Fruit fly (Drosophila melanogaster) whole organism, embryonic: ENCODE results near the gene TTLL4A.

Source experiments
- Atf3 ChIP-seq: fragments of 200-800 bp; sonication (Bioruptor generic); optimal IDR thresholded peaks from 3 replicates; lab custom pipeline; 2016; ENCODE audit warnings: missing biosample characterization, missing genetic modification characterization
- CG10979 ChIP-seq: fragments of 200-800 bp; sonication (Bioruptor generic); optimal IDR thresholded peaks from 2 replicates; lab custom pipeline; 2018; ENCODE audit warnings: missing biosample characterization, mild to moderate bottlenecking, missing genetic modification characterization, moderate library complexity
- CG11456 ChIP-seq: fragments of 200-800 bp; sonication (Bioruptor generic); IDR thresholded peaks from 3 replicates; pipeline ENCODE4 v1.3.6; 2022; ENCODE audit warnings: missing biosample characterization, missing genetic modification characterization
- CG12071 ChIP-seq: fragments of 200-800 bp; sonication (Bioruptor generic); optimal IDR thresholded peaks from 3 replicates; lab custom pipeline; 2018; ENCODE audit warnings: missing biosample characterization, mild to moderate bottlenecking, missing genetic modification characterization
- CG12219 ChIP-seq: fragments of 200-800 bp; sonication (Bioruptor generic); optimal IDR thresholded peaks from 3 replicates; lab custom pipeline; 2018; ENCODE audit warnings: missing biosample characterization, mild to moderate bottlenecking, missing genetic modification characterization
- CG12769 ChIP-seq: fragments of 200-800 bp; sonication (Bioruptor generic); optimal IDR thresholded peaks from 2 replicates; lab custom pipeline; 2019; ENCODE audit warnings: missing biosample characterization, mild to moderate bottlenecking, missing genetic modification characterization, moderate library complexity
- CG13287 ChIP-seq: fragments of 200-800 bp; sonication (Bioruptor generic); IDR thresholded peaks from 2 replicates; pipeline ENCODE4 v1.3.6; 2022; ENCODE audit warnings: missing biosample characterization, missing genetic modification characterization; ENCODE audit not compliant: partially characterized antibody
- CG13894 ChIP-seq: fragments of 200-800 bp; sonication (Bioruptor generic); optimal IDR thresholded peaks from 3 replicates; lab custom pipeline; 2018; ENCODE audit warnings: missing biosample characterization, mild to moderate bottlenecking, missing genetic modification characterization, moderate library complexity
- CG14014 ChIP-seq: fragments of 200-800 bp; sonication (Bioruptor generic); IDR thresholded peaks from 2 replicates; pipeline ENCODE4 v1.3.6; 2022; ENCODE audit warnings: missing biosample characterization, missing genetic modification characterization
- CG14710 ChIP-seq: fragments of 200-800 bp; sonication (Bioruptor generic); optimal IDR thresholded peaks from 3 replicates; lab custom pipeline; 2019; ENCODE audit warnings: missing biosample characterization, mild to moderate bottlenecking, missing genetic modification characterization, moderate library complexity
- CG16815 ChIP-seq: fragments of 200-800 bp; sonication (Bioruptor generic); optimal IDR thresholded peaks from 3 replicates; lab custom pipeline; 2017; ENCODE audit warnings: missing biosample characterization, mild to moderate bottlenecking, missing genetic modification characterization
- CG17186 ChIP-seq: fragments of 200-800 bp; sonication (Bioruptor generic); optimal IDR thresholded peaks from 3 replicates; lab custom pipeline; 2017; ENCODE audit warnings: missing biosample characterization, missing genetic modification reagents, missing genetic modification characterization
- CG17612 ChIP-seq: fragments of 200-800 bp; sonication (Bioruptor generic); IDR thresholded peaks from 2 replicates; pipeline ENCODE4 v1.3.6; 2022; ENCODE audit warnings: missing biosample characterization, missing genetic modification characterization
- CG18476 ChIP-seq: fragments of 200-800 bp; sonication (Bioruptor generic); optimal IDR thresholded peaks from 2 replicates; lab custom pipeline; 2016; ENCODE audit warnings: missing biosample characterization, mild to moderate bottlenecking, missing genetic modification characterization
- CG3065 ChIP-seq: fragments of 200-800 bp; sonication (Bioruptor generic); optimal IDR thresholded peaks from 2 replicates; lab custom pipeline; 2016; ENCODE audit warnings: missing biosample characterization, missing genetic modification characterization
- CG31388 ChIP-seq: fragments of 200-800 bp; sonication (Bioruptor generic); optimal IDR thresholded peaks from 2 replicates; lab custom pipeline; 2016; ENCODE audit warnings: missing biosample characterization, missing genetic modification characterization
- CG32767 ChIP-seq: fragments of 200-800 bp; sonication (Bioruptor generic); IDR thresholded peaks from 2 replicates; pipeline ENCODE4 v1.3.6; 2022; ENCODE audit warnings: missing biosample characterization, missing genetic modification characterization
- CG3995 ChIP-seq: fragments of 200-800 bp; sonication (Bioruptor generic); optimal IDR thresholded peaks from 3 replicates; lab custom pipeline; 2016; ENCODE audit warnings: missing biosample characterization, missing genetic modification characterization
- CG5245 ChIP-seq: fragments of 200-800 bp; sonication (Bioruptor generic); optimal IDR thresholded peaks from 3 replicates; lab custom pipeline; 2016; ENCODE audit warnings: missing biosample characterization, missing genetic modification characterization
- CoRest ChIP-seq: fragments of 200-800 bp; sonication (Bioruptor generic); optimal IDR thresholded peaks from 3 replicates; lab custom pipeline; 2018; ENCODE audit warnings: missing biosample characterization, mild to moderate bottlenecking, missing genetic modification characterization, moderate library complexity
- D19B ChIP-seq: fragments of 200-800 bp; sonication (Bioruptor generic); optimal IDR thresholded peaks from 2 replicates; lab custom pipeline; 2017; ENCODE audit warnings: missing biosample characterization, mild to moderate bottlenecking, missing genetic modification characterization
- Ets97D ChIP-seq: fragments of 200-800 bp; sonication (Bioruptor generic); optimal IDR thresholded peaks from 3 replicates; lab custom pipeline; 2016; ENCODE audit warnings: missing biosample characterization, missing genetic modification characterization
- Meics ChIP-seq: fragments of 200-800 bp; sonication (Bioruptor generic); optimal IDR thresholded peaks from 2 replicates; lab custom pipeline; 2017; ENCODE audit warnings: missing biosample characterization, mild to moderate bottlenecking, missing genetic modification characterization
- Myb ChIP-seq: fragments of 200-800 bp; sonication (Bioruptor generic); optimal IDR thresholded peaks from 2 replicates; lab custom pipeline; 2016; ENCODE audit warnings: missing biosample characterization, missing genetic modification characterization
- NC2α ChIP-seq: fragments of 200-800 bp; sonication (Bioruptor generic); optimal IDR thresholded peaks from 2 replicates; lab custom pipeline; 2016; ENCODE audit warnings: missing biosample characterization, missing genetic modification characterization
- NK7.1 ChIP-seq: fragments of 200-800 bp; sonication (Bioruptor generic); optimal IDR thresholded peaks from 3 replicates; lab custom pipeline; 2016; ENCODE audit warnings: missing biosample characterization, missing genetic modification characterization
- Nf-YC ChIP-seq: fragments of 200-800 bp; optimal IDR thresholded peaks from 3 replicates; lab custom pipeline; 2019; ENCODE audit warnings: missing biosample characterization, mild to moderate bottlenecking, missing genetic modification characterization, moderate library complexity
- NfI ChIP-seq: fragments of 200-800 bp; sonication (Bioruptor generic); optimal IDR thresholded peaks from 3 replicates; lab custom pipeline; 2018; ENCODE audit warnings: missing biosample characterization, mild to moderate bottlenecking, missing genetic modification characterization, moderate library complexity
- Rx ChIP-seq: fragments of 200-800 bp; sonication (Bioruptor generic); IDR thresholded peaks from 2 replicates; pipeline ENCODE4 v1.3.6; 2022; ENCODE audit warnings: missing biosample characterization, missing genetic modification characterization
- ab ChIP-seq: fragments of 200-800 bp; sonication (Bioruptor generic); optimal IDR thresholded peaks from 2 replicates; lab custom pipeline; 2016; ENCODE audit warnings: missing biosample characterization, missing genetic modification characterization
- al ChIP-seq: fragments of 200-800 bp; sonication (Bioruptor generic); IDR thresholded peaks from 2 replicates; pipeline ENCODE4 v1.3.6; 2022; ENCODE audit warnings: missing biosample characterization, missing genetic modification characterization
- ap ChIP-seq: fragments of 200-800 bp; sonication (Bioruptor generic); IDR thresholded peaks from 2 replicates; pipeline ENCODE4 v1.3.6; 2022; ENCODE audit warnings: missing biosample characterization, missing genetic modification characterization
- da ChIP-seq: fragments of 200-800 bp; sonication (Bioruptor generic); optimal IDR thresholded peaks from 2 replicates; lab custom pipeline; 2016; ENCODE audit warnings: missing biosample characterization, missing genetic modification characterization
- emc ChIP-seq: fragments of 200-800 bp; sonication (Bioruptor generic); optimal IDR thresholded peaks from 2 replicates; lab custom pipeline; 2016; ENCODE audit warnings: missing biosample characterization, missing genetic modification characterization
- fu2 ChIP-seq: fragments of 200-800 bp; sonication (Bioruptor generic); optimal IDR thresholded peaks from 2 replicates; lab custom pipeline; 2016; ENCODE audit warnings: missing biosample characterization, missing genetic modification characterization
- grau ChIP-seq: fragments of 200-800 bp; optimal IDR thresholded peaks from 3 replicates; lab custom pipeline; 2019; ENCODE audit warnings: missing biosample characterization, mild to moderate bottlenecking, missing genetic modification characterization, moderate library complexity
- ham ChIP-seq: fragments of 200-800 bp; sonication (Bioruptor generic); IDR thresholded peaks from 2 replicates; pipeline ENCODE4 v1.3.6; 2022; ENCODE audit warnings: missing biosample characterization, missing genetic modification characterization
- jumu ChIP-seq: fragments of 200-800 bp; sonication (Bioruptor generic); optimal IDR thresholded peaks from 3 replicates; lab custom pipeline; 2016; ENCODE audit warnings: missing biosample characterization, missing genetic modification characterization
- ken ChIP-seq: fragments of 200-800 bp; sonication (Bioruptor generic); IDR thresholded peaks from 3 replicates; pipeline ENCODE4 v1.3.6; 2022; ENCODE audit warnings: missing biosample characterization, missing genetic modification characterization
- kni ChIP-seq: fragments of 200-800 bp; sonication (Bioruptor generic); optimal IDR thresholded peaks from 3 replicates; lab custom pipeline; 2017; ENCODE audit warnings: mild to moderate bottlenecking, missing biosample characterization, missing genetic modification reagents, missing genetic modification characterization
- nmo ChIP-seq: fragments of 200-800 bp; sonication (Bioruptor generic); optimal IDR thresholded peaks from 2 replicates; lab custom pipeline; 2018; ENCODE audit warnings: missing biosample characterization, mild to moderate bottlenecking, missing genetic modification characterization, moderate library complexity
- pb ChIP-seq: fragments of 200-800 bp; sonication (Bioruptor generic); optimal IDR thresholded peaks from 3 replicates; lab custom pipeline; 2016; ENCODE audit warnings: missing biosample characterization, missing genetic modification characterization
- pfk ChIP-seq: fragments of 200-800 bp; sonication (Bioruptor generic); optimal IDR thresholded peaks from 2 replicates; lab custom pipeline; 2018; ENCODE audit warnings: missing biosample characterization, mild to moderate bottlenecking, missing genetic modification characterization, moderate library complexity
- run ChIP-seq: fragments of 200-800 bp; sonication (Bioruptor generic); optimal IDR thresholded peaks from 3 replicates; lab custom pipeline; 2018; ENCODE audit warnings: missing biosample characterization, mild to moderate bottlenecking, missing genetic modification characterization
- sim ChIP-seq: fragments of 200-800 bp; sonication (Bioruptor generic); IDR thresholded peaks from 2 replicates; pipeline ENCODE4 v1.3.6; 2022; ENCODE audit warnings: missing biosample characterization, missing genetic modification characterization
- sob ChIP-seq: fragments of 200-800 bp; sonication (Bioruptor generic); IDR thresholded peaks from 2 replicates; pipeline ENCODE4 v1.3.6; 2022; ENCODE audit warnings: missing biosample characterization, missing genetic modification characterization
- sqz ChIP-seq: fragments of 200-800 bp; sonication (Bioruptor generic); optimal IDR thresholded peaks from 3 replicates; lab custom pipeline; 2018; ENCODE audit warnings: missing biosample characterization, mild to moderate bottlenecking, missing genetic modification characterization
- tll ChIP-seq, 2 experiments: fragments of 200-800 bp in 1 of 2; fragments of >200 bp in 1 of 2; sonication (Bioruptor generic) in 1 of 2; optimal IDR thresholded peaks; 2 replicates each; lab custom pipeline; 2017 to 2019; ENCODE audit warnings: missing biosample characterization in 2 of 2, missing genetic modification characterization in 2 of 2, mild to moderate bottlenecking in 1 of 2, moderate library complexity in 1 of 2
- wdn ChIP-seq: fragments of 200-800 bp; sonication (Bioruptor generic); IDR thresholded peaks from 2 replicates; pipeline ENCODE4 v1.3.6; 2022; ENCODE audit warnings: missing biosample characterization, missing genetic modification characterization
- yki ChIP-seq: fragments of >200 bp; optimal IDR thresholded peaks from 3 replicates; lab custom pipeline; 2018

TTLL4A gene

DNA sequence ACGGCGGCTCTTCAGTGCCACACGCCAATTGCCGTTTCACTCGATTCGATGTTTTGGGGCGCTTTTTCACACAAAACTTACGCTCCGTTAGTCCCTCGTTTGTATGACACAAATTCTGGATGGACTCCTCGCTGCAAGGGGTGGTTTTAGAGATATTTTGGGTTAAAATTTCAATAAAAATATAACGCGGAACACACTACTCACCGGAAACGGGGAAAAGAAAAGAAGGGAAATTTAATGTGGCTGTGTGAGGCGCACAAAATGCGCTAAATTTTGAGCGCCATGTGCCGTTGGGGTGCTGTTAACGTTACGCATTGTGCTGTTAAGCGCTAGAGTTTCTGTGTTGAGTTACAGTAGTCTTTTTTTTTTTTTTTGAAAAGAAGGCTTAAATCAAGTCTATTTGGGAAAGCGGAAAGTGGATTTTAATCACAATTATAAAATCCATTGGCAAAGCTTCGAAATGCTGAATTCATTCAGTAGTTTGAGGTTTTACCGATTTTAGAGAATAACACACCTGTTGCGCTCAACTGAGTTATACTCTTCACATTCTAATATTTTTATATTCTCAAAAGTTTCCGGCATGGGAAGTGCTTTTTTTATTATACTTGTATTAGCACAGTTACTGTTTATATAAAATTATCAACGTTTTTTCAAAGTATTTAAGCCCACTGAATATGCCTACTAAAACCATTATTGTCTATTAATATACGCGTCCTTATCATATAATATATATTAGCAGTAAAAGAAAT, 14.9 kb downstream of the TTLL4A start, which contains the start of gene RpL9 (continued):
- peak; percentile 42 for TF ChIP-seq D19B (GFP tag; lab: Kevin White, UChicago)
- no peak for TF ChIP-seq nmo
- TF ChIP-seq CG3995 (GFP tag; lab: Kevin White, UChicago), result peak; percentile 45
- TF ChIP-seq tll (GFP tag; optimal IDR thresholded peaks at IDR 0.05; lab: Kevin White, UChicago), result no peak
- TF ChIP-seq sim (GFP tag; lab: Robert Waterston, UW), result peak; percentile 69; the same call in 1 of the 2 replicates
- no peak for TF ChIP-seq CG18476
- peak; percentile 30 for TF ChIP-seq da (GFP tag; lab: Kevin White, UChicago)
- peak; percentile 63 for TF ChIP-seq CG12769 (tag; lab: Kevin White, UChicago)
- no peak for TF ChIP-seq ham (GFP tag; lab: Robert Waterston, UW)
- TF ChIP-seq Atf3 (GFP tag; lab: Kevin White, UChicago), result peak; percentile 15
- TF ChIP-seq CG31388, result no peak
- no peak for TF ChIP-seq fu2 (GFP tag; lab: Kevin White, UChicago)
- no peak; the same call in 1 of the 2 replicates for TF ChIP-seq sob (GFP tag; lab: Robert Waterston, UW)
- peak; percentile 76; the same call in 1 of the 3 replicates for TF ChIP-seq ken (GFP tag; lab: Robert Waterston, UW)
- no peak for TF ChIP-seq CG3065 (GFP tag; lab: Kevin White, UChicago)
- peak; percentile 36 for TF ChIP-seq emc
- TF ChIP-seq CG32767 (GFP tag; lab: Robert Waterston, UW), result no peak
- no peak for TF ChIP-seq CoRest (tag; lab: Kevin White, UChicago)
- TF ChIP-seq sqz (GFP tag; lab: Kevin White, UChicago), result no peak
- peak; percentile 76 for TF ChIP-seq NK7.1
- no peak for TF ChIP-seq CG12071
- peak; percentile 84 for TF ChIP-seq CG12219 (GFP tag; lab: Kevin White, UChicago)
- TF ChIP-seq al, result no peak; the same call in 1 of the 2 replicates
- TF ChIP-seq grau (tag; lab: Kevin White, UChicago), result no peak
- peak; percentile 98 for TF ChIP-seq Ets97D (GFP tag; lab: Kevin White, UChicago)
- TF ChIP-seq CG11456 (GFP tag; lab: Robert Waterston, UW), result no peak
- no peak for TF ChIP-seq jumu (GFP tag; lab: Kevin White, UChicago)
- peak; percentile 74 for TF ChIP-seq pfk (GFP tag; lab: Kevin White, UChicago)
- TF ChIP-seq kni, result no peak
- TF ChIP-seq CG14710 (tag; lab: Kevin White, UChicago), result peak; percentile 56
- TF ChIP-seq Meics (GFP tag; lab: Kevin White, UChicago), result peak; percentile 86
- no peak; the same call in 1 of the 2 replicates for TF ChIP-seq wdn
- peak; percentile 72; the same call in 1 of the 2 replicates for TF ChIP-seq CG14014 (GFP tag; lab: Robert Waterston, UW)
- no peak for TF ChIP-seq Nf-YC (tag; lab: Kevin White, UChicago)
- TF ChIP-seq Rx (GFP tag; lab: Robert Waterston, UW), result no peak
- no peak for TF ChIP-seq ab
- peak; percentile 43 for TF ChIP-seq Myb
- no peak for TF ChIP-seq CG13894 (tag; lab: Kevin White, UChicago)
- no peak for TF ChIP-seq CG17612 (GFP tag; lab: Robert Waterston, UW)
- TF ChIP-seq CG10979 (tag; lab: Kevin White, UChicago), result peak; percentile 49
- peak; percentile 75 for TF ChIP-seq ap (GFP tag; lab: Robert Waterston, UW)
- TF ChIP-seq CG16815 (GFP tag; lab: Kevin White, UChicago), result no peak
- TF ChIP-seq CG17186 (GFP tag; lab: Kevin White, UChicago), result peak; percentile 99
- no peak for TF ChIP-seq NfI
- peak; percentile 20 for TF ChIP-seq CG5245 (GFP tag; lab: Kevin White, UChicago)
- TF ChIP-seq pb (GFP tag; lab: Kevin White, UChicago), result peak; percentile 48
- peak; percentile 25 for TF ChIP-seq NC2α (GFP tag; lab: Kevin White, UChicago)
- TF ChIP-seq run (tag; lab: Kevin White, UChicago), result no peak
- no peak; the same call in 1 of the 2 replicates for TF ChIP-seq CG13287
- no peak for TF ChIP-seq yki (lab: Kevin White, UChicago)
